Worm (Caenorhabditis elegans) whole organism, L1 larva: ENCODE measurements around the gene Y116F11B.7.

Experiments used
- ama-1 ChIP-seq: fragments of 150-350 bp; optimal IDR thresholded peaks from 2 replicates; lab custom pipeline; 2014
- ces-1 ChIP-seq: fragments of 150-350 bp; optimal IDR thresholded peaks from 2 replicates; lab custom pipeline; 2014; ENCODE audit warnings: missing biosample characterization, missing genetic modification reagents, missing genetic modification characterization
- efl-3 ChIP-seq: fragments of 200-800 bp; sonication (Bioruptor generic); optimal IDR thresholded peaks from 2 replicates; lab custom pipeline; 2018; ENCODE audit warnings: mild to moderate bottlenecking, missing genetic modification characterization, missing compliant biosample characterization
- elt-3 ChIP-seq, 6 experiments: fragments of 150-350 bp in 1 of 6; sonication (generic microtip); optimal IDR thresholded peaks; 2 replicates each; lab custom pipeline; 2017 to 2018; ENCODE audit warnings: missing biosample characterization in 6 of 6, missing genetic modification characterization in 6 of 6, inconsistent platforms in 1 of 6
- ets-5 ChIP-seq: fragments of 200-800 bp; sonication (Bioruptor generic); IDR thresholded peaks from 2 replicates; pipeline ENCODE4 v1.3.6; 2022; ENCODE audit warnings: missing genetic modification characterization, missing compliant biosample characterization
- fkh-8 ChIP-seq: sonication (generic microtip); optimal IDR thresholded peaks from 2 replicates; lab custom pipeline; 2016; ENCODE audit warnings: mild to moderate bottlenecking, missing genetic modification characterization, missing compliant biosample characterization
- lsy-2 ChIP-seq, 2 experiments: fragments of 150-350 bp; optimal IDR thresholded peaks; 2 replicates each; lab custom pipeline; 2014; ENCODE audit warnings: missing biosample characterization in 2 of 2, missing genetic modification characterization in 2 of 2
- mep-1 ChIP-seq: fragments of 150-350 bp; optimal IDR thresholded peaks from 2 replicates; lab custom pipeline; 2014; ENCODE audit warnings: missing biosample characterization, missing genetic modification characterization
- skn-1 ChIP-seq: fragments of 150-350 bp; optimal IDR thresholded peaks from 2 replicates; lab custom pipeline; 2014; ENCODE audit warnings: missing biosample characterization, missing genetic modification characterization
- tbx-2 ChIP-seq: sonication (generic microtip); optimal IDR thresholded peaks from 2 replicates; lab custom pipeline; 2016; ENCODE audit warnings: missing genetic modification characterization, missing compliant biosample characterization
- unc-62 ChIP-seq: fragments of 150-350 bp; optimal IDR thresholded peaks from 2 replicates; lab custom pipeline; 2014; ENCODE audit warnings: missing biosample characterization, missing genetic modification reagents, missing genetic modification characterization
- ztf-11 ChIP-seq, 2 experiments: sonication (generic microtip); optimal IDR thresholded peaks; 2 replicates each; lab custom pipeline; 2016 to 2017; ENCODE audit warnings: missing genetic modification characterization in 2 of 2, missing biosample characterization in 1 of 2, missing compliant biosample characterization in 1 of 2

ce11 chrV:19820178-19820577 is 27.9 kb upstream of the Y116F11B.7 start:
- TF ChIP-seq unc-62 (GFP tag; lab: Kevin White, UChicago) (no peak), skn-1 (tag; lab: Kevin White, UChicago) (no peak), efl-3 (no peak), ama-1 (lab: Kevin White, UChicago) (no peak), ets-5 (no peak), elt-3 (tag; optimal IDR thresholded peaks at IDR 0.05; lab: Kevin White, UChicago) (no peak), tbx-2 (tag; lab: Kevin White, UChicago) (no peak), ces-1 (GFP tag; lab: Kevin White, UChicago) (no peak), ztf-11 (tag; optimal IDR thresholded peaks at IDR 0.05; lab: Kevin White, UChicago) (no peak), mep-1 (tag; lab: Kevin White, UChicago) (no peak), fkh-8 (tag; lab: Kevin White, UChicago) (no peak), lsy-2 (tag; optimal IDR thresholded peaks at IDR 0.05; lab: Kevin White, UChicago) (no peak)
